Fruit fly (Drosophila melanogaster) whole organism, embryonic: ENCODE results near the gene CG33932.
A peak's percentile ranks its signal among the peaks of the same experiment; 100 is the strongest.

ENCODE experiments used
- BtbVII ChIP-seq: fragments of 200-800 bp; sonication (Bioruptor generic); optimal IDR thresholded peaks from 3 replicates; lab custom pipeline; 2017; ENCODE audit warnings: missing biosample characterization, mild to moderate bottlenecking, missing genetic modification characterization
- CG10321 ChIP-seq: fragments of 200-800 bp; sonication (Bioruptor generic); IDR thresholded peaks from 2 replicates; pipeline ENCODE4 v1.3.6; 2022; ENCODE audit warnings: missing biosample characterization, missing genetic modification characterization
- CG12071 ChIP-seq: fragments of 200-800 bp; sonication (Bioruptor generic); optimal IDR thresholded peaks from 3 replicates; lab custom pipeline; 2018; ENCODE audit warnings: missing biosample characterization, mild to moderate bottlenecking, missing genetic modification characterization
- CG16779 ChIP-seq: fragments of 200-800 bp; sonication (Bioruptor generic); IDR thresholded peaks from 2 replicates; pipeline ENCODE4 v1.3.6; 2022; ENCODE audit warnings: missing biosample characterization, missing genetic modification characterization
- CG17385 ChIP-seq: fragments of 200-800 bp; sonication (Bioruptor generic); optimal IDR thresholded peaks from 3 replicates; lab custom pipeline; 2018; ENCODE audit warnings: missing biosample characterization, mild to moderate bottlenecking, missing genetic modification characterization
- CG17612 ChIP-seq: fragments of 200-800 bp; sonication (Bioruptor generic); IDR thresholded peaks from 2 replicates; pipeline ENCODE4 v1.3.6; 2022; ENCODE audit warnings: missing biosample characterization, missing genetic modification characterization
- CG2199 ChIP-seq: fragments of 200-800 bp; sonication (Bioruptor generic); IDR thresholded peaks from 3 replicates; pipeline ENCODE4 v1.3.6; 2022; ENCODE audit warnings: missing biosample characterization, missing genetic modification characterization
- CG2712 ChIP-seq: fragments of 200-800 bp; optimal IDR thresholded peaks from 3 replicates; lab custom pipeline; 2019; ENCODE audit warnings: missing biosample characterization, mild to moderate bottlenecking, missing genetic modification characterization, moderate library complexity
- CG2875 ChIP-seq: fragments of 200-800 bp; sonication (Bioruptor generic); optimal IDR thresholded peaks from 2 replicates; lab custom pipeline; 2017; ENCODE audit warnings: missing biosample characterization, mild to moderate bottlenecking, missing genetic modification characterization, missing genetic modification reagents
- CG31365 ChIP-seq: fragments of 200-800 bp; sonication (Bioruptor generic); optimal IDR thresholded peaks from 2 replicates; lab custom pipeline; 2018; ENCODE audit warnings: missing biosample characterization, mild to moderate bottlenecking, missing genetic modification characterization
- CG3163 ChIP-seq: fragments of 200-800 bp; sonication (Bioruptor generic); optimal IDR thresholded peaks from 3 replicates; lab custom pipeline; 2016; ENCODE audit warnings: missing biosample characterization, missing genetic modification characterization
- CG5180 ChIP-seq: fragments of 200-800 bp; sonication (Bioruptor generic); optimal IDR thresholded peaks from 3 replicates; lab custom pipeline; 2017; ENCODE audit warnings: missing biosample characterization, missing genetic modification characterization, mild to moderate bottlenecking, moderate library complexity, missing genetic modification reagents
- CG5953 ChIP-seq: fragments of 200-800 bp; sonication (Bioruptor generic); IDR thresholded peaks from 2 replicates; pipeline ENCODE4 v1.3.6; 2022; ENCODE audit warnings: missing biosample characterization, missing genetic modification characterization
- CG8290 ChIP-seq, 3 experiments: fragments of 200-800 bp; sonication (Bioruptor generic); optimal IDR thresholded peaks; 2 replicates each; lab custom pipeline; 2016 to 2019; ENCODE audit warnings: missing biosample characterization in 3 of 3, missing genetic modification characterization in 3 of 3, mild to moderate bottlenecking in 2 of 3, moderate library complexity in 1 of 3
- CG8924 ChIP-seq: fragments of 200-800 bp; optimal IDR thresholded peaks from 3 replicates; lab custom pipeline; 2019; ENCODE audit warnings: missing biosample characterization, mild to moderate bottlenecking, missing genetic modification characterization, moderate library complexity
- CG9797 ChIP-seq: fragments of 200-800 bp; sonication (Bioruptor generic); optimal IDR thresholded peaks from 3 replicates; lab custom pipeline; 2018; ENCODE audit warnings: missing biosample characterization, mild to moderate bottlenecking, missing genetic modification characterization
- Dref ChIP-seq: fragments of 200-800 bp; sonication (Bioruptor generic); IDR thresholded peaks from 2 replicates; pipeline ENCODE4 v1.3.6; 2022; ENCODE audit warnings: missing biosample characterization, missing genetic modification characterization
- HLH3B ChIP-seq: fragments of 200-800 bp; sonication (Bioruptor generic); IDR thresholded peaks from 2 replicates; pipeline ENCODE4 v1.3.6; 2022; ENCODE audit warnings: missing biosample characterization, missing genetic modification characterization
- Hmx ChIP-seq: fragments of 200-800 bp; sonication (Bioruptor generic); optimal IDR thresholded peaks from 2 replicates; lab custom pipeline; 2016; ENCODE audit warnings: missing biosample characterization, missing genetic modification characterization
- Med ChIP-seq: fragments of 200-800 bp; sonication (Bioruptor generic); peaks from one replicate; lab custom pipeline; 2016; ENCODE audit warnings: missing biosample characterization, missing genetic modification characterization, mild to moderate bottlenecking, inconsistent platforms, moderate library complexity
- NfI ChIP-seq: fragments of 200-800 bp; sonication (Bioruptor generic); optimal IDR thresholded peaks from 3 replicates; lab custom pipeline; 2018; ENCODE audit warnings: missing biosample characterization, mild to moderate bottlenecking, missing genetic modification characterization, moderate library complexity
- Rx ChIP-seq: fragments of 200-800 bp; sonication (Bioruptor generic); IDR thresholded peaks from 2 replicates; pipeline ENCODE4 v1.3.6; 2022; ENCODE audit warnings: missing biosample characterization, missing genetic modification characterization
- Sox102F ChIP-seq: fragments of 200-800 bp; sonication (Bioruptor generic); optimal IDR thresholded peaks from 2 replicates; lab custom pipeline; 2018; ENCODE audit warnings: missing biosample characterization, mild to moderate bottlenecking, missing genetic modification characterization, moderate library complexity
- cwo ChIP-seq: fragments of 200-800 bp; sonication (Bioruptor generic); optimal IDR thresholded peaks from 3 replicates; lab custom pipeline; 2017; ENCODE audit warnings: missing biosample characterization, missing genetic modification characterization, mild to moderate bottlenecking, moderate library complexity, missing genetic modification reagents
- exex ChIP-seq: fragments of 200-800 bp; sonication (Bioruptor generic); optimal IDR thresholded peaks from 4 replicates; lab custom pipeline; 2018; ENCODE audit warnings: missing biosample characterization, mild to moderate bottlenecking, missing genetic modification characterization, moderate library complexity
- nom ChIP-seq: fragments of 200-800 bp; sonication (Bioruptor generic); optimal IDR thresholded peaks from 2 replicates; lab custom pipeline; 2017; ENCODE audit warnings: missing biosample characterization, missing genetic modification characterization, mild to moderate bottlenecking, moderate library complexity, missing genetic modification reagents
- pzg ChIP-seq: fragments of 200-800 bp; sonication (Bioruptor generic); optimal IDR thresholded peaks from 3 replicates; lab custom pipeline; 2018; ENCODE audit warnings: missing biosample characterization, mild to moderate bottlenecking, missing genetic modification characterization, moderate library complexity
- rib ChIP-seq: fragments of 200-800 bp; sonication (Bioruptor generic); IDR thresholded peaks from 2 replicates; pipeline ENCODE4 v1.3.6; 2022; ENCODE audit warnings: missing biosample characterization, missing genetic modification characterization
- sd ChIP-seq: fragments of 200-800 bp; sonication (Bioruptor generic); optimal IDR thresholded peaks from 3 replicates; lab custom pipeline; 2018; ENCODE audit warnings: missing biosample characterization, mild to moderate bottlenecking, missing genetic modification characterization, moderate library complexity
- sens ChIP-seq: fragments of 200-800 bp; sonication (Bioruptor generic); peaks from one replicate; lab custom pipeline; 2016; ENCODE audit warnings: missing biosample characterization, missing genetic modification characterization
- seq ChIP-seq: fragments of 200-800 bp; sonication (Bioruptor generic); IDR thresholded peaks from 2 replicates; pipeline ENCODE4 v1.3.6; 2022; ENCODE audit warnings: missing biosample characterization, missing genetic modification characterization
- slp2 ChIP-seq: fragments of 200-800 bp; sonication (Bioruptor generic); optimal IDR thresholded peaks from 2 replicates; lab custom pipeline; 2016; ENCODE audit warnings: missing biosample characterization, missing genetic modification characterization
- sna ChIP-seq: fragments of 200-800 bp; sonication (Bioruptor generic); IDR thresholded peaks from 2 replicates; pipeline ENCODE4 v1.3.6; 2022; ENCODE audit warnings: missing biosample characterization, missing genetic modification characterization; ENCODE audit not compliant: partially characterized antibody
- usp ChIP-seq: fragments of >200 bp; optimal IDR thresholded peaks from 2 replicates; lab custom pipeline; 2017; ENCODE audit warnings: missing biosample characterization, missing genetic modification characterization
- vnd ChIP-seq: fragments of 200-800 bp; sonication (Bioruptor generic); IDR thresholded peaks from 3 replicates; pipeline ENCODE4 v1.3.6; 2022; ENCODE audit warnings: missing biosample characterization, missing genetic modification characterization; ENCODE audit not compliant: partially characterized antibody

The CG33932 gene

DNA sequence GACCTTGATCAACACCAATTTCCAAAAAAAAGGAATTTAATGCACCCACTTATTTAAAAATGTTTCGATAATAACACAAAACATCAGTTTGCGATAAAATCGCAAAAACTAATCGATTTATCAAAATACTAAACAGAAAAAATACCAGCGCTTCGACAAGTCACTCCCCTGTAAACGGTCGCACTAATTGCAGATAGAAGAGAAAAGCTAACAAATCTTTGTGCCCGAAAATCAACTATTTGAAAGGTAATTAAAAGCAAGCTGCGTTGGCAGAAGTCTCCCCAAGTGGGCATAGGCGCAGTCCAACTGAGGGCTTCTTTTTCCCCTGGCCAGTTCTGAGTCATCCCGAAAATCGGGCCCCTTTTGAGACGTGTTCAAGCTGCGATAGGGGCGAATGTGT, 13.4 kb upstream of the CG33932 start, which contains the start of gene AP-1-2beta (continued):
- TF ChIP-seq CG3163 (GFP tag; lab: Kevin White, UChicago): no peak
- TF ChIP-seq Dref (GFP tag; lab: Robert Waterston, UW): peak; percentile 69
- TF ChIP-seq CG8924 (tag; lab: Kevin White, UChicago): no peak
- TF ChIP-seq nom (GFP tag; lab: Kevin White, UChicago): no peak
- TF ChIP-seq sna (GFP tag; lab: Robert Waterston, UW): 0 out of 2 replicates have a peak, but pooled peaks have one; percentile 21
- no peak for TF ChIP-seq sens (GFP tag; lab: Kevin White, UChicago)
- TF ChIP-seq CG9797 (GFP tag; lab: Kevin White, UChicago): peak; percentile 75
- TF ChIP-seq CG17612 (GFP tag; lab: Robert Waterston, UW): no peak

DNA sequence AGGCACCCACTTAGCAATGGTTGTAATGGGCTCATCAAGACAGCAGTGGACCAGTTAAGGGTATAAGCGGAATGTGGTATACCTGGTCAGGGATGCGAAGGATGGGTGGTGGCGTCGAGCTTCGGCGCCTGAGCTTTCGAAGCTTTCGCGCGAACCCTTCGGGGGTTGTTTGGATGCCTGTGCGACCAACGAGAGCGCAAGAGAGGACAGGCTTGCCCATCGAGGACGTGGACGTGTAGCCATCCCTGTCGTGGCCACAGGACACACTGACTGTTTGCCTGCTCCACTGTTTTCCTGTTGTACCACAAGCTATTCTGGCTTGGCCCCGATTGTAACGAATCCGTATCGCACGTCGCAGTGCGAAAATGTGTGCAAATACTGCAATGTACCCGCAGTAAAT, 9.0 kb upstream of the CG33932 start, which contains the start of gene CG14234:
CG14234 (plus strand) TSS at position 301 of the 400 bp plus-strand sequence.
- TF ChIP-seq seq (GFP tag; lab: Robert Waterston, UW): peak; percentile 45; the same call in 1 of the 2 replicates
- no peak for TF ChIP-seq exex (tag; lab: Kevin White, UChicago)
- TF ChIP-seq pzg (GFP tag; lab: Kevin White, UChicago): peak; percentile 12
- no peak for TF ChIP-seq sd (tag; lab: Kevin White, UChicago)
- no peak for TF ChIP-seq CG5180
- TF ChIP-seq CG10321 (GFP tag; lab: Robert Waterston, UW): peak; percentile 59; the same call in 1 of the 2 replicates
- peak; percentile 9 for TF ChIP-seq Med (GFP tag; lab: Kevin White, UChicago)
- TF ChIP-seq nom (GFP tag; lab: Kevin White, UChicago): no peak

DNA sequence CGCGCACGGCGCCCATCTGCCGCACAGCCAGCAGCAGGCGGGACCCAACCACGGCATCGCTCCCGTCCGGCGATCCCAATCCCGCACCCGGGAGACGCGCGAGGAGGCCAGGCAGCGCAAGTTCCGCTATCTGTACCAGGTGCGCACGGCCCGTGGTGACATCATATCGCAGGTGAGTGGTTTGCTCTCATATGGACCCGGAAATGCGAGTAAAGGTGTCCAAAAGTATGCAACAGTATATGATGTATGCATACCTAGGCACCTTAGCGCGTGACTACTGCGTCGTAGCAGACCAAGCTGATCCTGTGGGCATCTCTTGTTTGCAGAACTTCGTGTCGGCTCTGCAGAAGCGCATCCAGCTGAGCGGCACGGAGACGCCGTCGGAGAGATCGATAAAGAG, 6.4 kb upstream of the CG33932 start:
- TF ChIP-seq CG2875: no peak
- no peak for TF ChIP-seq CG31365 (tag; lab: Kevin White, UChicago)
- no peak for TF ChIP-seq HLH3B (GFP tag; lab: Robert Waterston, UW)
- TF ChIP-seq cwo: no peak
- no peak for TF ChIP-seq CG2199 (GFP tag; lab: Robert Waterston, UW)
- TF ChIP-seq CG12071: no peak
- no peak for TF ChIP-seq Hmx (GFP tag; lab: Kevin White, UChicago)
- TF ChIP-seq CG16779 (GFP tag; lab: Robert Waterston, UW): 0 out of 2 replicates have a peak, but pooled peaks have one; percentile 28
- TF ChIP-seq NfI: no peak
- peak; percentile 3 for TF ChIP-seq Med (GFP tag; lab: Kevin White, UChicago)
- TF ChIP-seq Rx (GFP tag; lab: Robert Waterston, UW): no peak
- TF ChIP-seq vnd (GFP tag; lab: Robert Waterston, UW): no peak
- TF ChIP-seq usp (GFP tag; lab: Kevin White, UChicago): no peak
- TF ChIP-seq CG2712 (tag; lab: Kevin White, UChicago): no peak
- no peak for TF ChIP-seq CG17385
- no peak for TF ChIP-seq CG5953 (GFP tag; lab: Robert Waterston, UW)
- no peak for TF ChIP-seq BtbVII (GFP tag; lab: Kevin White, UChicago)
- TF ChIP-seq CG17612 (GFP tag; lab: Robert Waterston, UW): peak; percentile 71; the same call in 1 of the 2 replicates
- no peak for TF ChIP-seq rib (GFP tag; lab: Robert Waterston, UW)
- no peak for TF ChIP-seq Sox102F (GFP tag; lab: Kevin White, UChicago)
- TF ChIP-seq CG8290 (GFP tag; optimal IDR thresholded peaks at IDR 0.05; lab: Kevin White, UChicago): peak; percentile 1
- TF ChIP-seq CG8290 (tag; optimal IDR thresholded peaks at IDR 0.05; lab: Kevin White, UChicago): peak in 1 of 2 experiments; percentile 72
- TF ChIP-seq slp2 (GFP tag; lab: Kevin White, UChicago): no peak
- TF ChIP-seq, all 482 proteins: peak for 4
